Worm (Caenorhabditis elegans) whole organism, L4/young adult: ENCODE results near the gene Y57G11C.1131.

Experiments
- dao-5 ChIP-seq: sonication (generic microtip); optimal IDR thresholded peaks from 2 replicates; lab custom pipeline; 2016; ENCODE audit warnings: missing genotype, missing genetic modification characterization, moderate library complexity, missing compliant biosample characterization
- him-1 ChIP-seq: sonication (generic microtip); optimal IDR thresholded peaks from 2 replicates; lab custom pipeline; 2016; ENCODE audit warnings: missing genotype, missing genetic modification reagents, missing genetic modification characterization, missing compliant biosample characterization

DNA sequence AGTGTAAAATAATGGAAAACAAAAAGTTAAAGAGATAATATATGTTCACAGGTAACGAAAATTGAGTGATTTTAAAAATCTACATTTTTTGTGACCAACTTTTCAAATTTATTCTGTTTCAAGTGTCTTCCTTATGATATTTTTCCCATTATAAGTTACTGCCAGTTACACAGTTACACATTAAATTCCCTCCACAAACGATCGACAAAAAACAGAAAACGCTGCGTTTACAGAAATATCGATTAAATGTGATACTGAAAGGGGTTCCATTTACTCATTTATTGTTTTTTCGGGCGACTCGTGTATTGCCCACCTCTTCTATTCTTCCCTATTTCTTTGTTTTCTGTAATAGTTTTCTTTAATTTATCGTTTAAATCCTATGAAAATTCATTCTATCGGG is 4.2 kb downstream of the Y57G11C.1131 start, which contains the start of gene Y57G11C.1144:
- TF ChIP-seq dao-5 (tag; lab: Kevin White, UChicago) (no peak), him-1 (tag; lab: Kevin White, UChicago) (no peak)
